Worm (Caenorhabditis elegans) whole organism, dauer: ENCODE data around the gene clec-22.

ENCODE experiments used
- unc-62 ChIP-seq: sonication (generic microtip); optimal IDR thresholded peaks from 2 replicates; lab custom pipeline; 2017; ENCODE audit warnings: missing biosample characterization, missing genetic modification reagents, missing genetic modification characterization

Gene clec-22

ce11 chrV:16882260-16882918 lies 24.2 kb downstream of the clec-22 start, which contains the start of the genes F09C6.11 and F09C6.12:
Gene F09C6.11, minus strand, starts transcription at chrV:16882310.
Gene F09C6.12, plus strand, starts transcription at chrV:16882868.
- no peak for TF ChIP-seq unc-62 (GFP tag; lab: Kevin White, UChicago)

DNA sequence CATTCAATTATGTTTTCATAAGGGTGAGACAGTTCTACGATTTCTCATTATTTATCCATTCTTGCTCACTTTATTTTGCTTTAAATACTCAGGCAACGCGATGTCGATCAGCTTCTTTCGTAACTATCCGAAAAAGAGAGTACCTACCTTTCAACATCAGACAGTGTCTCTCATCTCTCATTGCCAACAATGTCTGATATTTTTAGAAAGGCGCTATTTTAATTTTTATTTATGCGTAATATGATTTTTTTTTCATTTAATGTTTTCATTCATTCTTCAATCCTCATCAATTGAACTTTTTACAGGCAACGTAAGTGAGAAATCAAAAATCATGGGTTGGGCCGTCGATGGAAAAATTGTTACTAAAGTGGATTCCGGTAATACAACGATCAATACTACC lies 26.5 kb downstream of the clec-22 start, which contains the start of gene F09C6.13:
Gene F09C6.13, plus strand, starts transcription at position 301 of the 400 bp plus-strand sequence.
- no peak for TF ChIP-seq unc-62 (GFP tag; lab: Kevin White, UChicago)

DNA sequence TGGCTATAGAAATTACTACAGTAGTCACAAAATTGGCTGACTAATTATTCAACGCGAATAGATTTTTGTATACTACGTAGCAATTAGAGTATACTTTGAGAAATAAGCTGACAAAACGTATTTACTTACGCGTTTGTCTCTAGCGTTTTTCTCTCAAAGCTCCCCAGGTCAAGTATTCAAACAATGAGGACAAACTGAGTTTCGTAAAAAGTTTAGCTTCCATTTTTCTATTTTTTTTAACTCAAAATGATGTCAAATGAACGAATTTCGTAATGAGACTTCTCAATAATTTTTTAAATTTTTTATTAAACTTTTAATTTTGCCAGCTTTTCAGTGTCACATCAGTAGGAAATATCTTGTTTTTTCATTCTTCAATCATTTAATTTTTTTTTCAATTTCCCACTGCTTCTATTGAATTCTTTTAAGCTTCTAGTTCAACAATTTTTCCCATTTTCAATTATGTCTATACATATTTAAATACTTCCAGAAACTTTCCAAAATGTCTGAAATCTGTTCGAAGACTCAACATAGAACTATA lies 30.6 kb downstream of the clec-22 start, which contains the start of the genes ifas-2 and fbxa-44:
Gene ifas-2, minus strand, starts transcription at position 101 of the 538 bp plus-strand sequence.
Gene fbxa-44, plus strand, starts transcription at position 488 of the 538 bp plus-strand sequence.
- no peak for TF ChIP-seq unc-62 (GFP tag; lab: Kevin White, UChicago)

DNA sequence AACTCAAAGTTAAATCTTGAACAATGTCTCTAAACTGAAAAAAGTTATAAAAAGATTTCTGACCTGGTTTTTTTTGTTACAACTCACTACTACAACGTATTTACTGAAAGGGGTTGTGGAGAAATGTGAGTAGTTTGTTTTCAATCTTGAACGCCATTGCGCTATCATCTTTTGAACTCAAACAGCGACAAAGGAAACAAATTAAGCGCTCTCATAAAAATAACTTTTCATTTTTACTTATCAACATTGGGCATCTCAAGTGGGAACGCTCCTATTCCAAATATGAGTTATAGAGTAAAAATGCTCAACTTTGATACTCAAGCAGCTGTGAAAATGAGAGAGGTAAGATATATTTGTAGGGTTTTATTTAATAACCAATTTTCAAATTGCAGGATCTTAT lies 35.2 kb downstream of the clec-22 start, which contains the start of gene F09C6.15:
Gene F09C6.15, plus strand, starts transcription at position 301 of the 400 bp plus-strand sequence.
- TF ChIP-seq unc-62 (GFP tag; lab: Kevin White, UChicago), result no peak

DNA sequence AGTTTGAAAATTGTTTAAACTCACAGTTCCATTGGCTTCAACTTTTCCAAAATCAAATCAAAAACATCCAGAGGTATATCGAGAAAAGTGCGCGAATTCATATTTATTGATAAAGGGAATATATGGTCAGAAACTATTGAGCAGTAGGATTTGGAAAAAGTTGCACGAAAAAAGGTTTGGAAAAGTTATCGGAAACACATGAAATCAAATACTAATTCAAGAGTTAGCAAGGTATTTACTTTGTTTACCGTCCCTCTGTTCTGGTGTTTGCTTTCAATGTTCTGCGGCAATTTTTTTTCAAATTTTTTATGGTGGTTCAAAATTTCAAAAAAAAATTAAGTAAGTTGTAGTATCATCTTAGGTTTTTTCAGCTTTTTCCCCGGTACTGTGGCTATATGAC lies 41.1 kb downstream of the clec-22 start, which contains the start of gene fbxa-45:
Gene fbxa-45, minus strand, starts transcription at position 101 of the 400 bp plus-strand sequence.
- TF ChIP-seq unc-62 (GFP tag; lab: Kevin White, UChicago), result no peak

DNA sequence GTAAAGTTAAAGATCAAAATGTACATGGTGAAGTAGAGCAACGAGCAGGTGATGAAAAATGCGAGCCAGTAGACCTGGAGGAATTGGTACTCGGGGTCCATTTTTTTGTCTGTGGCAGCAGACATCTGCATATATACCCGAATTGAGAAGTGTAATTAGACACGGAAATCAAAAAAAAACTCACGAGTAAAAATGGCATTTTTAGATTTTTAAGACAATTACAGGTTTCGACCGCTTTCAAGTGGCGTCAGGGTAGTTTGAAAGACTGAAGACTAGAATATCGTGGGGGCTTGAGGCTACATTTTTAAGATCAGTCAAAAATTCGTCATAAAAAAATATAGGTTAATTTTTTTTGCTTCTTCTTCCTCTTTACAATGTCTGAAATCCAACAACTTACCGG lies 44.5 kb downstream of the clec-22 start, which contains the start of gene srd-68:
Gene srd-68, minus strand, starts transcription at position 101 of the 400 bp plus-strand sequence.
- no peak for TF ChIP-seq unc-62 (GFP tag; lab: Kevin White, UChicago)

ce11 chrV:16904612-16905011 lies 46.4 kb downstream of the clec-22 start, which contains the start of gene nhr-262:
Gene nhr-262, plus strand, starts transcription at chrV:16904912.
- TF ChIP-seq unc-62 (GFP tag; lab: Kevin White, UChicago), result no peak
